Fruit fly (Drosophila melanogaster): ENCODE results near the gene prd1.

DNA sequence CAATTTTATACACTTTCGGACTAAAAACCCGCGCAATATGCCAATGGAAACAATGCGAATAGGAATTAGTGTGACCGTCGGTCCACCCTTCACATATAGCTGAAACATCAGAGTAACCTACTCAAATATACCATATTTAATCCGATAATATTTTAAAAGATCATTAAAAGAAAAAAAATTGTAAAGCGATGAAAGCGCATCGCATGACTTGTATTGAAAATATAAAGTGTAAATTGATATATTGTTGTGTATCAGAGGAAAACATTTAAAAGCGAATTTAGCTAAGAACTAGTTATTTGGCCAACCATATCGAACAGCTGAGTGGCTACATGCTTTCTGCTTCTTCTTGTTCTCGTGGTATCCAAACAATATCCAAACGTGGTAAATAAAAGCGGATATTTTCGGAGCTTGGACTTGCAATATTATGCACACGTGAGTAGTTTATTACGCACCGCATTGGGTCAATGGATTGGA is 45.0 kb downstream of the prd1 start, which contains the start of the genes Blm and CG14722:
- TF ChIP-seq psq (optimal IDR thresholded peaks at IDR 0.05) (no peak), pan (optimal IDR thresholded peaks at IDR 0.05) (no peak)

Measured in whole organism.